Fruit fly (Drosophila melanogaster): Measurements from ENCODE around the gene ng3.

ng3 gene

dm6 chrX:3241984-3242462 is at the start of gene ng3, which contains the start of gene ng1:
TSS of gene ng3 (minus strand) at chrX:3242084.
TSS of gene ng1 (plus strand) at chrX:3242412.
- TF ChIP-seq br (GFP tag; optimal IDR thresholded peaks at IDR 0.05) = no peak

dm6 chrX:3291071-3291660 is 49.3 kb upstream of the ng3 start:
- TF ChIP-seq dl (GFP tag; optimal IDR thresholded peaks at IDR 0.05; ENCODE audit: insufficient read depth in 1 of 2, partially characterized antibody in 2 of 2) = no peak
- TF ChIP-seq Myc (optimal IDR thresholded peaks at IDR 0.05) = no peak
- no peak for TF ChIP-seq CG32264 (GFP tag; optimal IDR thresholded peaks at IDR 0.05)
- TF ChIP-seq br (GFP tag; optimal IDR thresholded peaks at IDR 0.05) = no peak

dm6 chrX:3288909-3289706 is 47.2 kb upstream of the ng3 start:
- TF ChIP-seq Jra (GFP tag; optimal IDR thresholded peaks at IDR 0.05) = no peak
- no peak for TF ChIP-seq Hr78 (GFP tag; optimal IDR thresholded peaks at IDR 0.05)
- TF ChIP-seq sage (GFP tag; optimal IDR thresholded peaks at IDR 0.05) = no peak
- peak; percentile 44 for TF ChIP-seq N (GFP tag; optimal IDR thresholded peaks at IDR 0.05)
- TF ChIP-seq GATAd (GFP tag; optimal IDR thresholded peaks at IDR 0.05) = no peak
- TF ChIP-seq HLH106 (tag; optimal IDR thresholded peaks at IDR 0.05) = no peak
- no peak for TF ChIP-seq CrebA (GFP tag; optimal IDR thresholded peaks at IDR 0.05; ENCODE audit: borderline replicate concordance)
- peak; percentile 68 for TF ChIP-seq pan (optimal IDR thresholded peaks at IDR 0.05)
- no peak for TF ChIP-seq CG9705 (GFP tag; optimal IDR thresholded peaks at IDR 0.05)
- TF ChIP-seq OdsH (GFP tag; optimal IDR thresholded peaks at IDR 0.05) = peak; percentile 5
- no peak for TF ChIP-seq usp (GFP tag; optimal IDR thresholded peaks at IDR 0.05)
- TF ChIP-seq Myc (optimal IDR thresholded peaks at IDR 0.05) = no peak
- TF ChIP-seq Sp1 (GFP tag; optimal IDR thresholded peaks at IDR 0.05) = peak; percentile 7
- TF ChIP-seq Hr83 (GFP tag; optimal IDR thresholded peaks at IDR 0.05; ENCODE audit: poor library complexity, severe bottlenecking) = no peak
- no peak for TF ChIP-seq dmrt93B (GFP tag; optimal IDR thresholded peaks at IDR 0.05)
- peak; percentile 41 for TF ChIP-seq h (GFP tag; optimal IDR thresholded peaks at IDR 0.05)
- no peak for TF ChIP-seq Mio (GFP tag; optimal IDR thresholded peaks at IDR 0.05)
- TF ChIP-seq CG32264 (GFP tag; optimal IDR thresholded peaks at IDR 0.05) = no peak
- TF ChIP-seq Abd-B (GFP tag; optimal IDR thresholded peaks at IDR 0.05) = no peak
- TF ChIP-seq woc (GFP tag; optimal IDR thresholded peaks at IDR 0.05) = no peak
- TF ChIP-seq lola (GFP tag; optimal IDR thresholded peaks at IDR 0.05) = no peak
- TF ChIP-seq Dif (GFP tag; optimal IDR thresholded peaks at IDR 0.05; ENCODE audit: partially characterized antibody) = no peak
- peak; percentile 43 for TF ChIP-seq psq (GFP tag; optimal IDR thresholded peaks at IDR 0.05)
- TF ChIP-seq sv (GFP tag; optimal IDR thresholded peaks at IDR 0.05) = no peak
- TF ChIP-seq Rel (GFP tag; optimal IDR thresholded peaks at IDR 0.05) = no peak
- TF ChIP-seq Rel (tag; optimal IDR thresholded peaks at IDR 0.05) = no peak
- TF ChIP-seq tai (GFP tag; optimal IDR thresholded peaks at IDR 0.05) = no peak
- TF ChIP-seq ey (GFP tag; optimal IDR thresholded peaks at IDR 0.05) = no peak
- peak; percentile 97 for TF ChIP-seq Dfd (GFP tag; optimal IDR thresholded peaks at IDR 0.05)
- TF ChIP-seq dl (GFP tag; optimal IDR thresholded peaks at IDR 0.05; ENCODE audit: insufficient read depth in 1 of 2, partially characterized antibody in 2 of 2) = no peak
- TF ChIP-seq rgr (GFP tag; optimal IDR thresholded peaks at IDR 0.05) = peak; percentile 23
- no peak for TF ChIP-seq jim (GFP tag; optimal IDR thresholded peaks at IDR 0.05)
- no peak for TF ChIP-seq Vsx2 (GFP tag; optimal IDR thresholded peaks at IDR 0.05; ENCODE audit: partially characterized antibody)
- no peak for TF ChIP-seq dsf (GFP tag; optimal IDR thresholded peaks at IDR 0.05; ENCODE audit: borderline replicate concordance)
- TF ChIP-seq brk (GFP tag; optimal IDR thresholded peaks at IDR 0.05) = no peak
- TF ChIP-seq br (GFP tag; optimal IDR thresholded peaks at IDR 0.05) = peak; percentile 10
- no peak for TF ChIP-seq foxo (GFP tag; optimal IDR thresholded peaks at IDR 0.05)
- no peak for TF ChIP-seq Hnf4 (GFP tag; optimal IDR thresholded peaks at IDR 0.05)
- peak; percentile 52 for TF ChIP-seq fru (GFP tag; optimal IDR thresholded peaks at IDR 0.05)
